Worm (Caenorhabditis elegans) whole organism, mixed stage, embryonic: ENCODE data around the gene Y49A3A.3.

Source experiments
- nhr-12 ChIP-seq: fragments of 150-350 bp; optimal IDR thresholded peaks from 2 replicates; lab custom pipeline; 2014; ENCODE audit warnings: missing biosample characterization, missing genetic modification characterization
- snpc-4 ChIP-seq: fragments of 150-350 bp; optimal IDR thresholded peaks from 2 replicates; lab custom pipeline; 2014; ENCODE audit warnings: missing biosample characterization, missing genetic modification characterization
- ztf-11 ChIP-seq: fragments of 150-350 bp; optimal IDR thresholded peaks from 2 replicates; lab custom pipeline; 2014; ENCODE audit warnings: missing biosample characterization, missing genetic modification characterization

ce11 chrV:14351629-14352028, 2.6 kb upstream of the Y49A3A.3 start, which contains the start of gene vha-13:
- TF ChIP-seq snpc-4: no peak
- no peak for TF ChIP-seq ztf-11 (tag; lab: Kevin White, UChicago)
- TF ChIP-seq nhr-12: no peak
